Fruit fly (Drosophila melanogaster) whole organism, embryonic: Measurements from ENCODE around the gene Glut1.

Experiments
- CG12219 ChIP-seq: fragments of 200-800 bp; sonication (Bioruptor generic); optimal IDR thresholded peaks from 3 replicates; lab custom pipeline; 2018; ENCODE audit warnings: missing biosample characterization, mild to moderate bottlenecking, missing genetic modification characterization
- CG17361 ChIP-seq: fragments of 200-800 bp; sonication (Bioruptor generic); IDR thresholded peaks from 3 replicates; pipeline ENCODE4 v1.3.6; 2022; ENCODE audit warnings: missing biosample characterization, missing genetic modification characterization
- CG6813 ChIP-seq: fragments of 200-800 bp; sonication (Bioruptor generic); optimal IDR thresholded peaks from 2 replicates; lab custom pipeline; 2017; ENCODE audit warnings: missing biosample characterization, missing genetic modification characterization, mild to moderate bottlenecking, moderate library complexity, missing genetic modification reagents
- Dip2 ChIP-seq: fragments of 200-800 bp; sonication (Bioruptor generic); IDR thresholded peaks from 2 replicates; pipeline ENCODE4 v1.3.6; 2022; ENCODE audit warnings: missing biosample characterization, missing genetic modification characterization
- Lpt ChIP-seq: fragments of >200 bp; optimal IDR thresholded peaks from 2 replicates; lab custom pipeline; 2018; ENCODE audit warnings: missing biosample characterization, missing genetic modification characterization
- Sry-β ChIP-seq: fragments of 200-800 bp; sonication (Bioruptor generic); optimal IDR thresholded peaks from 2 replicates; lab custom pipeline; 2018; ENCODE audit warnings: missing biosample characterization, mild to moderate bottlenecking, missing genetic modification characterization, moderate library complexity
- Vsx1 ChIP-seq: fragments of 200-800 bp; sonication (Bioruptor generic); optimal IDR thresholded peaks from 2 replicates; lab custom pipeline; 2017; ENCODE audit warnings: missing biosample characterization, mild to moderate bottlenecking, missing genetic modification characterization, missing genetic modification reagents
- abd-A ChIP-seq: fragments of 200-800 bp; sonication (Bioruptor generic); optimal IDR thresholded peaks from 3 replicates; lab custom pipeline; 2019; ENCODE audit warnings: missing biosample characterization, mild to moderate bottlenecking, missing genetic modification characterization, moderate library complexity
- caup ChIP-seq: fragments of 200-800 bp; sonication (Bioruptor generic); optimal IDR thresholded peaks from 3 replicates; lab custom pipeline; 2017; ENCODE audit warnings: missing biosample characterization, mild to moderate bottlenecking, missing genetic modification characterization, moderate library complexity; ENCODE audit not compliant: severe bottlenecking
- dmrt11E ChIP-seq: fragments of 200-800 bp; sonication (Bioruptor generic); optimal IDR thresholded peaks from 3 replicates; lab custom pipeline; 2018; ENCODE audit warnings: missing biosample characterization, mild to moderate bottlenecking, missing genetic modification characterization, moderate library complexity
- fd3F ChIP-seq: fragments of 200-800 bp; sonication (Bioruptor generic); optimal IDR thresholded peaks from 2 replicates; lab custom pipeline; 2018; ENCODE audit warnings: missing biosample characterization, mild to moderate bottlenecking, missing genetic modification characterization, moderate library complexity
- mirr ChIP-seq: fragments of 200-800 bp; sonication (Bioruptor generic); optimal IDR thresholded peaks from 3 replicates; lab custom pipeline; 2018; ENCODE audit warnings: missing biosample characterization, mild to moderate bottlenecking, missing genetic modification characterization

DNA sequence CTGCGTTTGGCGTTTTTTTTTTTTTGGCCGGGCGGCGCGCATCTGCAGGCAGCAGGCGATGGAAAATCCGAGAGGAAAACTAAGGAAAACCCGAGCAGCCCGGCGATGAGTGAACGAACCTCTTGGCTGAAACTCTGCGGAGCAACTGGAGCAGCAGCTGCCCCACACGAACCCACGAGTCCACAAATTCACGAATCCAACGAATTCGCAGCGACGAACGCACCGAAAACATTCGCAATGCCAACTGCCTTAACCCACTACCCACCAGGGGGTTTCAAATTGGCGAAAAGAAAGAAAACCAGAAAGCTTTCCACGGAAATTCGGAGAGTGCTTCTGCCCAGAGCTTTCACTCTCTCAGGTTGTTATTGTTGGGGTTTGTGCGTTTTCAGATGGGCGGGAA, 108.9 kb downstream of the Glut1 start:
- TF ChIP-seq Lpt (GFP tag; lab: Kevin White, UChicago) (no peak), CG6813 (GFP tag; lab: Kevin White, UChicago) (no peak), Dip2 (no peak), mirr (GFP tag; lab: Kevin White, UChicago) (no peak), Vsx1 (GFP tag; lab: Kevin White, UChicago) (no peak), fd3F (GFP tag; lab: Kevin White, UChicago) (no peak), caup (GFP tag; lab: Kevin White, UChicago) (no peak), Sry-β (GFP tag; lab: Kevin White, UChicago) (no peak), CG12219 (no peak), dmrt11E (tag; lab: Kevin White, UChicago) (no peak), abd-A (tag; lab: Kevin White, UChicago) (no peak), CG17361 (GFP tag; lab: Robert Waterston, UW) (no peak)
